Worm (Caenorhabditis elegans): ENCODE data around the gene gpr-1.

Gene gpr-1

ce11 chrIII:8664897-8665388 is 36.2 kb downstream of the gpr-1 start, which contains the start of gene F22B7.1:
Gene F22B7.1 (plus strand): TSS chrIII:8665338.
- TF ChIP-seq ztf-22 (GFP tag; optimal IDR thresholded peaks at IDR 0.05) (no peak), sptf-2 (GFP tag; optimal IDR thresholded peaks at IDR 0.05) (no peak), nhr-179 (tag; optimal IDR thresholded peaks at IDR 0.05) (no peak), let-607 (tag; optimal IDR thresholded peaks at IDR 0.05) (no peak), F10E7.11 (tag; optimal IDR thresholded peaks at IDR 0.05) (no peak), pbrm-1 (GFP tag; IDR thresholded peaks at IDR 0.05) (no peak), egl-18 (GFP tag; IDR thresholded peaks at IDR 0.05) (no peak), T26A5.8 (tag; optimal IDR thresholded peaks at IDR 0.05) (no peak), dpl-1 (GFP tag; optimal IDR thresholded peaks at IDR 0.05) (no peak), rpc-1 (optimal IDR thresholded peaks at IDR 0.05) (no peak), rpc-1 (tag; optimal IDR thresholded peaks at IDR 0.05) (no peak)

ce11 chrIII:8667382-8667781 is 38.6 kb downstream of the gpr-1 start, which contains the start of gene dpy-19:
Gene dpy-19 (minus strand): TSS chrIII:8667482.
- TF ChIP-seq egrh-3 (GFP tag; IDR thresholded peaks at IDR 0.05) (no peak), dpl-1 (GFP tag; optimal IDR thresholded peaks at IDR 0.05) (no peak), ceh-58 (GFP tag; IDR thresholded peaks at IDR 0.05) (no peak), mes-4 (tag; optimal IDR thresholded peaks at IDR 0.05) (no peak), F37B4.10 (GFP tag; IDR thresholded peaks at IDR 0.05) (no peak), ztf-3 (GFP tag; optimal IDR thresholded peaks at IDR 0.05) (no peak), pha-4 (tag; optimal IDR thresholded peaks at IDR 0.05) (no peak)

- TF ChIP-seq nhr-90 (tag; optimal IDR thresholded peaks at IDR 0.05) (no peak), ztf-28 (GFP tag; IDR thresholded peaks at IDR 0.05) (no peak), hmg-1.2 (GFP tag; IDR thresholded peaks at IDR 0.05) (peak; percentile 84; the same call in 1 of the 2 replicates), egrh-3 (GFP tag; IDR thresholded peaks at IDR 0.05) (no peak)
These were observed 40.0 kb downstream of the gpr-1 start for ce11 chrIII:8668717-8669116.

- TF ChIP-seq egl-44 (GFP tag; IDR thresholded peaks at IDR 0.05) (no peak), aptf-2 (GFP tag; conservative IDR thresholded peaks at IDR 0.05) (no peak), dpl-1 (GFP tag; optimal IDR thresholded peaks at IDR 0.05) (no peak), xnd-1 (tag; optimal IDR thresholded peaks at IDR 0.05) (peak; percentile 64), F39B2.1 (GFP tag; IDR thresholded peaks at IDR 0.05) (no peak), lsl-1 (GFP tag; optimal IDR thresholded peaks at IDR 0.05) (peak; percentile 86), nhr-90 (tag; optimal IDR thresholded peaks at IDR 0.05) (no peak), B0336.3 (GFP tag; IDR thresholded peaks at IDR 0.05) (peak; percentile 43; the same call in 1 of the 2 replicates), lag-1 (GFP tag; IDR thresholded peaks at IDR 0.05) (no peak), B0261.1 (tag; optimal IDR thresholded peaks at IDR 0.05) (no peak), chd-7 (tag; optimal IDR thresholded peaks at IDR 0.05) (no peak), snpc-3.4 (tag; optimal IDR thresholded peaks at IDR 0.05) (no peak), lsy-27 (tag; optimal IDR thresholded peaks at IDR 0.05; ENCODE audit: borderline replicate concordance, insufficient read depth) (no peak), attf-3 (GFP tag; conservative IDR thresholded peaks at IDR 0.05) (no peak), hsf-1 (GFP tag; IDR thresholded peaks at IDR 0.05) (no peak), dpff-1 (tag; optimal IDR thresholded peaks at IDR 0.05) (no peak), F33H1.4 (GFP tag; IDR thresholded peaks at IDR 0.05) (peak; percentile 76), snpc-4 (GFP tag; optimal IDR thresholded peaks at IDR 0.05) (no peak), snpc-4 (tag; optimal IDR thresholded peaks at IDR 0.05) (peak in 1 of 4 experiments; percentile 9), lin-54 (GFP tag; optimal IDR thresholded peaks at IDR 0.05) (peak; percentile 47), him-1 (tag; optimal IDR thresholded peaks at IDR 0.05) (peak; percentile 39), madf-8 (GFP tag; conservative IDR thresholded peaks at IDR 0.05) (0 out of 2 replicates have a peak, but pooled peaks have one; percentile 23), efl-1 (GFP tag; optimal IDR thresholded peaks at IDR 0.05) (peak; percentile 21), pha-4 (tag; optimal IDR thresholded peaks at IDR 0.05) (no peak), ekl-4 (GFP tag; IDR thresholded peaks at IDR 0.05) (0 out of 2 replicates have a peak, but pooled peaks have one; percentile 36), egrh-3 (GFP tag; IDR thresholded peaks at IDR 0.05) (no peak), F55B11.4 (tag; optimal IDR thresholded peaks at IDR 0.05; ENCODE audit: borderline replicate concordance, insufficient read depth) (no peak)
These were observed 46.3 kb downstream of the gpr-1 start, which contains the start of gene pgl-2 for ce11 chrIII:8674980-8675485. Gene pgl-2 (minus strand): TSS chrIII:8675435.

Measured in whole organism, young adult.